Fruit fly (Drosophila melanogaster) whole organism, pupa: ENCODE measurements around the gene CG17777.

ENCODE experiments used
- CG10348 ChIP-seq: fragments of 200-800 bp; sonication (Bioruptor generic); IDR thresholded peaks from 2 replicates; pipeline ENCODE4 v1.3.6; 2022; ENCODE audit warnings: missing biosample characterization, missing genetic modification characterization
- CG13204 ChIP-seq: fragments of 200-800 bp; sonication (Bioruptor generic); optimal IDR thresholded peaks from 2 replicates; lab custom pipeline; 2018; ENCODE audit warnings: missing biosample characterization, mild to moderate bottlenecking, missing genetic modification characterization, moderate library complexity
- CG14655 ChIP-seq: fragments of 200-800 bp; sonication (Bioruptor generic); optimal IDR thresholded peaks from 3 replicates; lab custom pipeline; 2017; ENCODE audit warnings: mild to moderate bottlenecking, missing biosample characterization, missing genetic modification reagents, missing genetic modification characterization
- CG15710 ChIP-seq: fragments of 200-800 bp; sonication (Bioruptor generic); optimal IDR thresholded peaks from 2 replicates; lab custom pipeline; 2018; ENCODE audit warnings: missing biosample characterization, mild to moderate bottlenecking, missing genetic modification characterization, moderate library complexity
- CG17806 ChIP-seq: fragments of 200-800 bp; sonication (Bioruptor generic); optimal IDR thresholded peaks from 2 replicates; lab custom pipeline; 2018; ENCODE audit warnings: missing biosample characterization, mild to moderate bottlenecking, missing genetic modification characterization, moderate library complexity
- CG32121 ChIP-seq: fragments of 200-800 bp; sonication (Bioruptor generic); IDR thresholded peaks from 2 replicates; pipeline ENCODE4 v1.3.6; 2022; ENCODE audit warnings: missing biosample characterization, missing genetic modification characterization
- CG34367 ChIP-seq: fragments of 200-800 bp; sonication (Bioruptor generic); optimal IDR thresholded peaks from 2 replicates; lab custom pipeline; 2018; ENCODE audit warnings: missing biosample characterization, mild to moderate bottlenecking, missing genetic modification characterization
- CG4496 ChIP-seq: fragments of 200-800 bp; sonication (Bioruptor generic); IDR thresholded peaks from 3 replicates; pipeline ENCODE4 v1.3.6; 2022; ENCODE audit warnings: missing biosample characterization, missing genetic modification characterization
- EcR ChIP-seq: fragments of 200-800 bp; sonication (Bioruptor generic); optimal IDR thresholded peaks from 3 replicates; lab custom pipeline; 2019; ENCODE audit warnings: missing biosample characterization, missing genetic modification characterization, mild to moderate bottlenecking, moderate library complexity, missing genetic modification reagents
- Pif1A ChIP-seq: fragments of 200-800 bp; sonication (Bioruptor generic); optimal IDR thresholded peaks from 3 replicates; lab custom pipeline; 2016; ENCODE audit warnings: missing biosample characterization, missing genetic modification characterization
- Pif1B ChIP-seq: fragments of 200-800 bp; sonication (Bioruptor generic); optimal IDR thresholded peaks from 3 replicates; lab custom pipeline; 2016; ENCODE audit warnings: missing biosample characterization, missing genetic modification characterization
- fd96Ca ChIP-seq: fragments of 200-800 bp; sonication (Bioruptor generic); IDR thresholded peaks from 3 replicates; pipeline ENCODE4 v1.3.6; 2022; ENCODE audit warnings: missing biosample characterization, missing genetic modification characterization
- rn ChIP-seq: fragments of 200-800 bp; sonication (Bioruptor generic); IDR thresholded peaks from 2 replicates; pipeline ENCODE4 v1.3.6; 2022; ENCODE audit warnings: missing biosample characterization, missing genetic modification characterization

DNA sequence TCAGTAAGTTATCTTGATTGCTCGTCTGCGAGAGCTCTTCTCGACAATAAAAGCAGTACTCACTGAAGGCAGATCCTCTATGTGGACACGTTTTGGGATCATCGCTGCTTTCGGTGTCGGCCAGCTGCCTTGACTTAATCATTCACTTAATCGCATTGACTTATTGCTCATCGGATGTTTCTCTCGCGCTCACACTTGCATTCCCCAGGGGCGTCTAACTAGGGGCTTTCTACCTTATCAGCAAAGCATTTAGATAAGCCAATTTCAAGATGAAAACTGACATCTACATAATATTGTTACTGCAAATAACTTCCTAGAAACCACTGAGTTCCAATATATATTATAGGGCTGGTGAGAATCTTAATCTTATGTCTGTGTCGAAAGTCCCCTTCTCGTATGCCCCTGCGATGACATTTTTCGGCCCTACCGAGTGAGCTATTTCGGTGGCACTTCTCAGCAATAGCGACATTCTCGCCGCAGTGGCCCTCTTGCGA lies 25.7 kb downstream of the CG17777 start:
- no peak for TF ChIP-seq CG15710
- TF ChIP-seq Pif1A (GFP tag; lab: Kevin White, UChicago), result peak; percentile 8
- no peak for TF ChIP-seq Pif1B (GFP tag; lab: Kevin White, UChicago)
- peak; percentile 6 for TF ChIP-seq CG14655
- 0 out of 3 replicates have a peak, but pooled peaks have one; percentile 26 for TF ChIP-seq fd96Ca (GFP tag; lab: Robert Waterston, UW)
- TF ChIP-seq EcR, result no peak
- TF ChIP-seq CG17806 (tag; lab: Kevin White, UChicago), result no peak
- TF ChIP-seq CG4496, result no peak
- no peak for TF ChIP-seq rn (GFP tag; lab: Robert Waterston, UW)
- TF ChIP-seq CG10348 (GFP tag; lab: Robert Waterston, UW), result no peak
- no peak for TF ChIP-seq CG34367
- peak; percentile 47 for TF ChIP-seq CG32121 (GFP tag; lab: Robert Waterston, UW)
- no peak for TF ChIP-seq CG13204 (GFP tag; lab: Kevin White, UChicago)
